Worm (Caenorhabditis elegans): Measurements from ENCODE around the gene T05D4.2.

DNA sequence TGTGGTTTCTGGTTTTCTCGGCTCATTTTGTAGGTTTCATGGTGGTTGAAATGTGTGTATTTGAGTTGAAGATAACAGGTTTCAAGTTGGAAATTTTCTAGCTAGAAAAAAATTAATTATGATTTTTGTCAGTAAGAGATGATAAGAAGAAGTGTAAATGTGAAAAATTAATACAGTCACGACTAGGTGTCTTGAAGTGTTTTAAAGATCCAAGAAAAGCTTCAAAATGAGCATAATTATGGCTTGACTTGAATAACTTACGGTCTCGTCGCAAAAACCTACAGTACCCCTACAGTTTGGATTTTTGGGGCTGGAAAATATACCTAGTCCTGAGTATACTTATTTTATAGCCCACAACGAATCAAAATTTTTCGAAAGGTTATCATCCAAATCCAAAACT, 7.5 kb upstream of the T05D4.2 start, which contains the start of gene exc-12:
- TF ChIP-seq T22C8.4 (GFP tag; IDR thresholded peaks at IDR 0.05) (no peak), cog-1 (tag; optimal IDR thresholded peaks at IDR 0.05) (no peak)
